Worm (Caenorhabditis elegans) whole organism, late embryonic: ENCODE results near the gene F49E11.7.

Experiments used
- K02D7.2 ChIP-seq: sonication (generic microtip); optimal IDR thresholded peaks from 2 replicates; lab custom pipeline; 2017; ENCODE audit warnings: mild to moderate bottlenecking, missing genetic modification characterization, missing compliant biosample characterization
- K09A11.1 ChIP-seq: sonication (generic microtip); optimal IDR thresholded peaks from 2 replicates; lab custom pipeline; 2017; ENCODE audit warnings: antibody characterized with exemption, mild to moderate bottlenecking, missing genetic modification characterization, missing compliant biosample characterization; ENCODE audit not compliant: insufficient read depth
- ceh-18 ChIP-seq: sonication (generic microtip); optimal IDR thresholded peaks from 2 replicates; lab custom pipeline; 2016; ENCODE audit warnings: missing genetic modification characterization, missing compliant biosample characterization
- ceh-2 ChIP-seq: sonication (generic microtip); optimal IDR thresholded peaks from 2 replicates; lab custom pipeline; 2016; ENCODE audit warnings: missing genotype, missing genetic modification characterization, missing compliant biosample characterization
- ceh-9 ChIP-seq: sonication (generic microtip); optimal IDR thresholded peaks from 2 replicates; lab custom pipeline; 2016; ENCODE audit warnings: mild to moderate bottlenecking, missing genetic modification characterization, inconsistent platforms, missing compliant biosample characterization
- che-1 ChIP-seq: sonication (generic microtip); optimal IDR thresholded peaks from 2 replicates; lab custom pipeline; 2016; ENCODE audit warnings: mild to moderate bottlenecking, missing genetic modification characterization, missing compliant biosample characterization
- dmd-4 ChIP-seq: sonication (generic microtip); optimal IDR thresholded peaks from 2 replicates; lab custom pipeline; 2016; ENCODE audit warnings: borderline replicate concordance, missing genetic modification characterization, missing compliant biosample characterization
- dve-1 ChIP-seq: sonication (generic microtip); optimal IDR thresholded peaks from 2 replicates; lab custom pipeline; 2017; ENCODE audit warnings: antibody characterized with exemption, mild to moderate bottlenecking, missing genetic modification characterization, missing compliant biosample characterization
- elt-2 ChIP-seq: sonication (generic microtip); optimal IDR thresholded peaks from 2 replicates; lab custom pipeline; 2016; ENCODE audit warnings: missing genetic modification reagents, missing genetic modification characterization, missing compliant biosample characterization
- elt-4 ChIP-seq: sonication (generic microtip); optimal IDR thresholded peaks from 2 replicates; lab custom pipeline; 2016; ENCODE audit warnings: missing genetic modification characterization, missing compliant biosample characterization
- ets-4 ChIP-seq: sonication (generic microtip); optimal IDR thresholded peaks from 2 replicates; lab custom pipeline; 2016; ENCODE audit warnings: missing genetic modification characterization, missing compliant biosample characterization
- fkh-10 ChIP-seq: fragments of 150-350 bp; optimal IDR thresholded peaks from 2 replicates; lab custom pipeline; 2014; ENCODE audit warnings: missing biosample characterization, missing genetic modification reagents, missing genetic modification characterization
- gmeb-2 ChIP-seq: sonication (generic microtip); optimal IDR thresholded peaks from 2 replicates; lab custom pipeline; 2016; ENCODE audit warnings: missing genetic modification characterization, inconsistent platforms, missing compliant biosample characterization
- hlh-6 ChIP-seq: sonication (generic microtip); optimal IDR thresholded peaks from 2 replicates; lab custom pipeline; 2016; ENCODE audit warnings: missing genotype, missing genetic modification characterization, missing compliant biosample characterization
- hlh-8 ChIP-seq: sonication (generic microtip); optimal IDR thresholded peaks from 2 replicates; lab custom pipeline; 2016; ENCODE audit warnings: missing genotype, missing genetic modification characterization, missing compliant biosample characterization
- mec-3 ChIP-seq: sonication (generic microtip); optimal IDR thresholded peaks from 2 replicates; lab custom pipeline; 2016; ENCODE audit warnings: borderline replicate concordance, missing genetic modification characterization, missing compliant biosample characterization
- nfya-1 ChIP-seq: sonication (generic microtip); optimal IDR thresholded peaks from 2 replicates; lab custom pipeline; 2017; ENCODE audit warnings: missing genetic modification characterization, mild to moderate bottlenecking, missing compliant biosample characterization, antibody characterized with exemption, moderate library complexity
- nhr-11 ChIP-seq: fragments of 150-350 bp; optimal IDR thresholded peaks from 2 replicates; lab custom pipeline; 2014; ENCODE audit warnings: missing biosample characterization, missing genetic modification characterization
- pax-1 ChIP-seq: fragments of 150-350 bp; optimal IDR thresholded peaks from 2 replicates; lab custom pipeline; 2014; ENCODE audit warnings: missing biosample characterization, missing genetic modification characterization
- pha-2 ChIP-seq: sonication (generic microtip); optimal IDR thresholded peaks from 2 replicates; lab custom pipeline; 2017; ENCODE audit warnings: mild to moderate bottlenecking, missing genetic modification characterization, missing compliant biosample characterization
- pha-4 ChIP-seq: fragments of 150-350 bp; optimal IDR thresholded peaks from 2 replicates; lab custom pipeline; 2018; ENCODE audit warnings: missing biosample characterization, missing genetic modification reagents, missing genetic modification characterization
- pqm-1 ChIP-seq: sonication (generic microtip); optimal IDR thresholded peaks from 2 replicates; lab custom pipeline; 2016; ENCODE audit warnings: missing genetic modification characterization, missing compliant biosample characterization
- rnt-1 ChIP-seq: sonication (generic microtip); optimal IDR thresholded peaks from 2 replicates; lab custom pipeline; 2016; ENCODE audit warnings: missing genetic modification characterization, missing compliant biosample characterization
- sdc-2 ChIP-seq: sonication (generic microtip); optimal IDR thresholded peaks from 2 replicates; lab custom pipeline; 2016; ENCODE audit warnings: missing genotype, missing genetic modification characterization, missing compliant biosample characterization
- syd-9 ChIP-seq: sonication (generic microtip); optimal IDR thresholded peaks from 2 replicates; lab custom pipeline; 2016; ENCODE audit warnings: mild to moderate bottlenecking, missing genetic modification characterization, moderate library complexity, missing compliant biosample characterization
- ttx-3 ChIP-seq: sonication (generic microtip); optimal IDR thresholded peaks from 2 replicates; lab custom pipeline; 2016; ENCODE audit warnings: missing genetic modification reagents, missing genetic modification characterization, missing compliant biosample characterization
- unc-3 ChIP-seq, 2 experiments: fragments of 200-800 bp in 1 of 2; sonication (Bioruptor generic) in 1 of 2; sonication (generic microtip) in 1 of 2; conservative IDR thresholded peaks in 1 of 2; optimal IDR thresholded peaks in 1 of 2; 2 replicates each; pipeline versions ENCODE4 v1.3.6 to Lab custom; 2016 to 2022; ENCODE audit warnings: missing compliant biosample characterization in 2 of 2, missing genetic modification characterization in 2 of 2, missing genetic modification reagents in 1 of 2
- unc-42 ChIP-seq: sonication (generic microtip); optimal IDR thresholded peaks from 2 replicates; lab custom pipeline; 2016; ENCODE audit warnings: missing genotype, missing genetic modification characterization, missing compliant biosample characterization
- unc-55 ChIP-seq: sonication (generic microtip); optimal IDR thresholded peaks from 2 replicates; lab custom pipeline; 2017; ENCODE audit warnings: missing biosample characterization, missing genetic modification reagents, missing genetic modification characterization
- unc-86 ChIP-seq: sonication (generic microtip); optimal IDR thresholded peaks from 2 replicates; lab custom pipeline; 2016; ENCODE audit warnings: missing genetic modification characterization, missing compliant biosample characterization
- zip-5 ChIP-seq: sonication (generic microtip); optimal IDR thresholded peaks from 2 replicates; lab custom pipeline; 2016; ENCODE audit warnings: missing genetic modification characterization, missing compliant biosample characterization
- ztf-16 ChIP-seq: sonication (generic microtip); optimal IDR thresholded peaks from 2 replicates; lab custom pipeline; 2017; ENCODE audit warnings: missing genetic modification characterization, missing compliant biosample characterization

The F49E11.7 gene

ce11 chrIV:13077694-13078093 lies 25.0 kb downstream of the F49E11.7 start:
- TF ChIP-seq pha-4 (tag; lab: Kevin White, UChicago) (no peak), syd-9 (tag; lab: Kevin White, UChicago) (no peak), gmeb-2 (tag; lab: Kevin White, UChicago) (no peak), elt-2 (tag; lab: Kevin White, UChicago) (no peak)
- TF ChIP-seq, all 69 proteins: peak for 0

- TF ChIP-seq nhr-11 (tag; lab: Kevin White, UChicago), result no peak
- TF ChIP-seq hlh-8 (tag; lab: Kevin White, UChicago), result no peak
- TF ChIP-seq elt-2 (tag; lab: Kevin White, UChicago), result no peak
- no peak for TF ChIP-seq unc-86
- no peak for TF ChIP-seq gmeb-2 (tag; lab: Kevin White, UChicago)
- TF ChIP-seq pha-2 (tag; lab: Kevin White, UChicago), result no peak
- TF ChIP-seq ttx-3 (tag; lab: Kevin White, UChicago), result no peak
- no peak for TF ChIP-seq K02D7.2 (tag; lab: Kevin White, UChicago)
- no peak for TF ChIP-seq dve-1 (tag; lab: Kevin White, UChicago)
- TF ChIP-seq zip-5 (tag; lab: Kevin White, UChicago), result no peak
- TF ChIP-seq ztf-16, result no peak
- TF ChIP-seq hlh-6 (tag; lab: Kevin White, UChicago), result no peak
- TF ChIP-seq che-1 (tag; lab: Kevin White, UChicago), result no peak
- no peak for TF ChIP-seq fkh-10 (GFP tag; lab: Kevin White, UChicago)
- TF ChIP-seq dmd-4 (tag; lab: Kevin White, UChicago), result no peak
Measured at ce11 chrIV:13078342-13078741, 25.7 kb downstream of the F49E11.7 start.

- TF ChIP-seq ceh-2 (tag; lab: Kevin White, UChicago), result no peak
- no peak for TF ChIP-seq nfya-1 (tag; lab: Kevin White, UChicago)
- TF ChIP-seq ttx-3 (tag; lab: Kevin White, UChicago), result no peak
- no peak for TF ChIP-seq unc-55 (GFP tag; lab: Kevin White, UChicago)
- no peak for TF ChIP-seq mec-3 (tag; lab: Kevin White, UChicago)
- TF ChIP-seq unc-42 (tag; lab: Kevin White, UChicago), result no peak
- no peak for TF ChIP-seq pax-1 (tag; lab: Kevin White, UChicago)
- no peak for TF ChIP-seq sdc-2
- no peak for TF ChIP-seq ceh-9 (tag; lab: Kevin White, UChicago)
- no peak for TF ChIP-seq pqm-1 (tag; lab: Kevin White, UChicago)
Measured at ce11 chrIV:13079119-13079518, 26.5 kb downstream of the F49E11.7 start, which contains the start of gene C39E9.8. Gene C39E9.8, plus strand, starts transcription at chrIV:13079446.

ce11 chrIV:13080185-13080584 lies 27.5 kb downstream of the F49E11.7 start:
- TF ChIP-seq mec-3 (tag; lab: Kevin White, UChicago) (no peak), K09A11.1 (tag; lab: Kevin White, UChicago) (no peak), ceh-18 (tag; lab: Kevin White, UChicago) (no peak), elt-4 (tag; lab: Kevin White, UChicago) (no peak)

- no peak for TF ChIP-seq ets-4 (tag; lab: Kevin White, UChicago)
- no peak for TF ChIP-seq rnt-1 (tag; lab: Kevin White, UChicago)
- no peak for TF ChIP-seq gmeb-2 (tag; lab: Kevin White, UChicago)
- no peak for TF ChIP-seq pax-1 (tag; lab: Kevin White, UChicago)
- no peak for TF ChIP-seq dmd-4 (tag; lab: Kevin White, UChicago)
- no peak for TF ChIP-seq elt-2 (tag; lab: Kevin White, UChicago)
- no peak for TF ChIP-seq unc-3 (GFP tag; conservative IDR thresholded peaks at IDR 0.05; lab: Robert Waterston, UW)
- no peak for TF ChIP-seq unc-3 (tag; optimal IDR thresholded peaks at IDR 0.05; lab: Kevin White, UChicago)
- TF ChIP-seq ceh-18 (tag; lab: Kevin White, UChicago), result no peak
- TF ChIP-seq, all 69 proteins: peak for 0
Measured at ce11 chrIV:13080861-13081260, 28.2 kb downstream of the F49E11.7 start.
